Fruit fly (Drosophila melanogaster) whole organism, embryonic: ENCODE data around the gene Vm26Ac.
A peak's percentile ranks its signal among the peaks of the same experiment; 100 is the strongest.

ENCODE experiments used
- Atf3 ChIP-seq: fragments of 200-800 bp; sonication (Bioruptor generic); optimal IDR thresholded peaks from 3 replicates; lab custom pipeline; 2016; ENCODE audit warnings: missing biosample characterization, missing genetic modification characterization
- Atf6 ChIP-seq: fragments of 200-800 bp; sonication (Bioruptor generic); IDR thresholded peaks from 2 replicates; pipeline ENCODE4 v1.3.6; 2022; ENCODE audit warnings: missing biosample characterization, missing genetic modification characterization
- BtbVII ChIP-seq: fragments of 200-800 bp; sonication (Bioruptor generic); optimal IDR thresholded peaks from 3 replicates; lab custom pipeline; 2017; ENCODE audit warnings: missing biosample characterization, mild to moderate bottlenecking, missing genetic modification characterization
- Bteb2 ChIP-seq: fragments of 200-800 bp; sonication (Bioruptor generic); optimal IDR thresholded peaks from 2 replicates; lab custom pipeline; 2016; ENCODE audit warnings: missing biosample characterization, missing genetic modification characterization
- CG10267 ChIP-seq: fragments of 200-800 bp; sonication (Bioruptor generic); optimal IDR thresholded peaks from 2 replicates; lab custom pipeline; 2018; ENCODE audit warnings: missing biosample characterization, mild to moderate bottlenecking, missing genetic modification characterization, moderate library complexity
- CG10431 ChIP-seq: fragments of 200-800 bp; sonication (Bioruptor generic); optimal IDR thresholded peaks from 3 replicates; lab custom pipeline; 2018; ENCODE audit warnings: missing biosample characterization, mild to moderate bottlenecking, missing genetic modification characterization
- CG12391 ChIP-seq: fragments of 200-800 bp; sonication (Bioruptor generic); optimal IDR thresholded peaks from 3 replicates; lab custom pipeline; 2018; ENCODE audit warnings: missing biosample characterization, mild to moderate bottlenecking, missing genetic modification characterization, moderate library complexity
- CG12769 ChIP-seq: fragments of 200-800 bp; sonication (Bioruptor generic); optimal IDR thresholded peaks from 2 replicates; lab custom pipeline; 2019; ENCODE audit warnings: missing biosample characterization, mild to moderate bottlenecking, missing genetic modification characterization, moderate library complexity
- CG14014 ChIP-seq: fragments of 200-800 bp; sonication (Bioruptor generic); IDR thresholded peaks from 2 replicates; pipeline ENCODE4 v1.3.6; 2022; ENCODE audit warnings: missing biosample characterization, missing genetic modification characterization
- CG1647 ChIP-seq: fragments of 200-800 bp; sonication (Bioruptor generic); optimal IDR thresholded peaks from 3 replicates; lab custom pipeline; 2016; ENCODE audit warnings: missing biosample characterization, missing genetic modification characterization
- CG18619 ChIP-seq: fragments of 200-800 bp; sonication (Bioruptor generic); optimal IDR thresholded peaks from 3 replicates; lab custom pipeline; 2017; ENCODE audit warnings: missing biosample characterization, mild to moderate bottlenecking, missing genetic modification characterization
- CG31441 ChIP-seq: fragments of 200-800 bp; sonication (Bioruptor generic); IDR thresholded peaks from 2 replicates; pipeline ENCODE4 v1.3.6; 2022; ENCODE audit warnings: missing biosample characterization, missing genetic modification characterization
- CG32767 ChIP-seq: fragments of 200-800 bp; sonication (Bioruptor generic); IDR thresholded peaks from 2 replicates; pipeline ENCODE4 v1.3.6; 2022; ENCODE audit warnings: missing biosample characterization, missing genetic modification characterization
- CG3726 ChIP-seq: fragments of 200-800 bp; sonication (Bioruptor generic); IDR thresholded peaks from 3 replicates; pipeline ENCODE4, ENCODE4 v1.3.6; 2022; ENCODE audit warnings: missing biosample characterization, missing genetic modification characterization
- CG4282 ChIP-seq: fragments of 200-800 bp; sonication (Bioruptor generic); optimal IDR thresholded peaks from 2 replicates; lab custom pipeline; 2016; ENCODE audit warnings: missing biosample characterization, missing genetic modification characterization
- CG43689 ChIP-seq: fragments of 200-800 bp; sonication (Bioruptor generic); IDR thresholded peaks from 2 replicates; pipeline ENCODE4 v1.3.6; 2022; ENCODE audit warnings: missing biosample characterization, missing genetic modification characterization
- CG5180 ChIP-seq: fragments of 200-800 bp; sonication (Bioruptor generic); optimal IDR thresholded peaks from 3 replicates; lab custom pipeline; 2017; ENCODE audit warnings: missing biosample characterization, missing genetic modification characterization, mild to moderate bottlenecking, moderate library complexity, missing genetic modification reagents
- CG6683 ChIP-seq: fragments of 200-800 bp; sonication (Bioruptor generic); optimal IDR thresholded peaks from 2 replicates; lab custom pipeline; 2017; ENCODE audit warnings: missing biosample characterization, mild to moderate bottlenecking, missing genetic modification characterization, missing genetic modification reagents
- CG8281 ChIP-seq: fragments of 200-800 bp; sonication (Bioruptor generic); optimal IDR thresholded peaks from 2 replicates; lab custom pipeline; 2018; ENCODE audit warnings: missing biosample characterization, mild to moderate bottlenecking, missing genetic modification characterization, moderate library complexity
- CG8765 ChIP-seq: fragments of 200-800 bp; sonication (Bioruptor generic); IDR thresholded peaks from 2 replicates; pipeline ENCODE4 v1.3.6; 2022; ENCODE audit warnings: missing biosample characterization, missing genetic modification characterization
- CG9817 ChIP-seq: fragments of 200-800 bp; sonication (Bioruptor generic); optimal IDR thresholded peaks from 2 replicates; lab custom pipeline; 2018; ENCODE audit warnings: missing biosample characterization, mild to moderate bottlenecking, missing genetic modification characterization, moderate library complexity
- Camta ChIP-seq: fragments of 200-800 bp; sonication (Bioruptor generic); optimal IDR thresholded peaks from 2 replicates; lab custom pipeline; 2016; ENCODE audit warnings: missing biosample characterization, missing genetic modification characterization
- Deaf1 ChIP-seq: fragments of 200-800 bp; optimal IDR thresholded peaks from 3 replicates; lab custom pipeline; 2019; ENCODE audit warnings: missing biosample characterization, mild to moderate bottlenecking, missing genetic modification characterization, moderate library complexity
- Drgx ChIP-seq: fragments of 200-800 bp; sonication (Bioruptor generic); IDR thresholded peaks from 2 replicates; pipeline ENCODE4 v1.3.6; 2022; ENCODE audit warnings: missing biosample characterization, missing genetic modification characterization
- Hmr ChIP-seq: fragments of 200-800 bp; sonication (Bioruptor generic); optimal IDR thresholded peaks from 3 replicates; lab custom pipeline; 2017; ENCODE audit warnings: mild to moderate bottlenecking, missing biosample characterization, missing genetic modification reagents, missing genetic modification characterization
- MBD-R2 ChIP-seq: fragments of 200-800 bp; sonication (Bioruptor generic); IDR thresholded peaks from 2 replicates; pipeline ENCODE4 v1.3.6; 2022; ENCODE audit warnings: missing biosample characterization, missing genetic modification characterization
- MESR4 ChIP-seq: fragments of 200-800 bp; sonication (Bioruptor generic); optimal IDR thresholded peaks from 2 replicates; lab custom pipeline; 2018; ENCODE audit warnings: missing biosample characterization, mild to moderate bottlenecking, missing genetic modification characterization, moderate library complexity
- Nf-YA ChIP-seq: fragments of 200-800 bp; sonication (Bioruptor generic); IDR thresholded peaks from 2 replicates; pipeline ENCODE4 v1.3.6; 2022; ENCODE audit warnings: missing biosample characterization, missing genetic modification characterization
- Opbp ChIP-seq: fragments of 200-800 bp; sonication (Bioruptor generic); IDR thresholded peaks from 3 replicates; pipeline ENCODE4 v1.3.6; 2022; ENCODE audit warnings: missing biosample characterization, missing genetic modification characterization; ENCODE audit not compliant: partially characterized antibody
- PHDP ChIP-seq: fragments of 200-800 bp; sonication (Bioruptor generic); optimal IDR thresholded peaks from 3 replicates; lab custom pipeline; 2018; ENCODE audit warnings: missing biosample characterization, mild to moderate bottlenecking, missing genetic modification characterization, moderate library complexity
- Pdp1 ChIP-seq, 2 experiments: fragments of 200-800 bp; sonication (Bioruptor generic); optimal IDR thresholded peaks; 3 replicates each; lab custom pipeline; 2016; ENCODE audit warnings: missing biosample characterization in 2 of 2, missing genetic modification characterization in 2 of 2, mild to moderate bottlenecking in 1 of 2, moderate library complexity in 1 of 2
- Ravus ChIP-seq: fragments of 200-800 bp; sonication (Bioruptor generic); IDR thresholded peaks from 2 replicates; pipeline ENCODE4 v1.3.6; 2022; ENCODE audit warnings: missing biosample characterization, missing genetic modification characterization
- ap ChIP-seq: fragments of 200-800 bp; sonication (Bioruptor generic); IDR thresholded peaks from 2 replicates; pipeline ENCODE4 v1.3.6; 2022; ENCODE audit warnings: missing biosample characterization, missing genetic modification characterization
- br ChIP-seq: fragments of >200 bp; optimal IDR thresholded peaks from 2 replicates; lab custom pipeline; 2017
- chinmo ChIP-seq: fragments of 200-800 bp; sonication (Bioruptor generic); IDR thresholded peaks from 4 replicates; pipeline ENCODE4 v1.3.6; 2022; ENCODE audit warnings: missing biosample characterization, missing genetic modification characterization; ENCODE audit not compliant: partially characterized antibody
- chm ChIP-seq: fragments of 200-800 bp; sonication (Bioruptor generic); IDR thresholded peaks from 2 replicates; pipeline ENCODE4 v1.3.6; 2022; ENCODE audit warnings: missing biosample characterization, missing genetic modification characterization
- eyg ChIP-seq: fragments of 200-800 bp; sonication (Bioruptor generic); optimal IDR thresholded peaks from 3 replicates; lab custom pipeline; 2016; ENCODE audit warnings: missing biosample characterization, missing genetic modification characterization
- gcm2 ChIP-seq: fragments of 200-800 bp; sonication (Bioruptor generic); optimal IDR thresholded peaks from 2 replicates; lab custom pipeline; 2016; ENCODE audit warnings: missing biosample characterization, missing genetic modification characterization
- gem ChIP-seq: fragments of 200-800 bp; sonication (Bioruptor generic); optimal IDR thresholded peaks from 2 replicates; lab custom pipeline; 2019; ENCODE audit warnings: missing biosample characterization, mild to moderate bottlenecking, missing genetic modification characterization, moderate library complexity
- hbn ChIP-seq: fragments of 200-800 bp; sonication (Bioruptor generic); IDR thresholded peaks from 2 replicates; pipeline ENCODE4 v1.3.6; 2022; ENCODE audit warnings: missing biosample characterization, missing genetic modification characterization; ENCODE audit not compliant: partially characterized antibody
- luna ChIP-seq: fragments of 200-800 bp; sonication (Bioruptor generic); optimal IDR thresholded peaks from 2 replicates; lab custom pipeline; 2016; ENCODE audit warnings: missing biosample characterization, missing genetic modification characterization
- nau ChIP-seq: fragments of 200-800 bp; sonication (Bioruptor generic); optimal IDR thresholded peaks from 3 replicates; lab custom pipeline; 2017; ENCODE audit warnings: missing biosample characterization, mild to moderate bottlenecking, missing genetic modification characterization, missing genetic modification reagents
- nmo ChIP-seq: fragments of 200-800 bp; sonication (Bioruptor generic); optimal IDR thresholded peaks from 2 replicates; lab custom pipeline; 2018; ENCODE audit warnings: missing biosample characterization, mild to moderate bottlenecking, missing genetic modification characterization, moderate library complexity
- org-1 ChIP-seq: fragments of 200-800 bp; sonication (Bioruptor generic); optimal IDR thresholded peaks from 2 replicates; lab custom pipeline; 2017; ENCODE audit warnings: missing biosample characterization, missing genetic modification characterization
- ranshi ChIP-seq: fragments of 200-800 bp; sonication (Bioruptor generic); IDR thresholded peaks from 2 replicates; pipeline ENCODE4 v1.3.6; 2022; ENCODE audit warnings: missing biosample characterization, missing genetic modification characterization
- sr ChIP-seq: fragments of 200-800 bp; sonication (Bioruptor generic); IDR thresholded peaks from 3 replicates; pipeline ENCODE4 v1.3.6; 2022; ENCODE audit warnings: missing biosample characterization, missing genetic modification characterization
- ttk ChIP-seq: fragments of 200-800 bp; sonication (Bioruptor generic); IDR thresholded peaks from 2 replicates; pipeline ENCODE4 v2.1.2; 2022; ENCODE audit warnings: missing biosample characterization, missing genetic modification characterization
- wek ChIP-seq: fragments of 200-800 bp; sonication (Bioruptor generic); optimal IDR thresholded peaks from 3 replicates; lab custom pipeline; 2018; ENCODE audit warnings: missing biosample characterization, mild to moderate bottlenecking, missing genetic modification characterization, moderate library complexity
- z ChIP-seq: fragments of 200-800 bp; sonication (Bioruptor generic); IDR thresholded peaks from 3 replicates; pipeline ENCODE4 v1.3.6; 2022; ENCODE audit warnings: missing biosample characterization, missing genetic modification characterization
- zen ChIP-seq: fragments of 200-800 bp; sonication (Bioruptor generic); optimal IDR thresholded peaks from 3 replicates; lab custom pipeline; 2018; ENCODE audit warnings: missing biosample characterization, mild to moderate bottlenecking, missing genetic modification characterization, moderate library complexity

Gene Vm26Ac

DNA sequence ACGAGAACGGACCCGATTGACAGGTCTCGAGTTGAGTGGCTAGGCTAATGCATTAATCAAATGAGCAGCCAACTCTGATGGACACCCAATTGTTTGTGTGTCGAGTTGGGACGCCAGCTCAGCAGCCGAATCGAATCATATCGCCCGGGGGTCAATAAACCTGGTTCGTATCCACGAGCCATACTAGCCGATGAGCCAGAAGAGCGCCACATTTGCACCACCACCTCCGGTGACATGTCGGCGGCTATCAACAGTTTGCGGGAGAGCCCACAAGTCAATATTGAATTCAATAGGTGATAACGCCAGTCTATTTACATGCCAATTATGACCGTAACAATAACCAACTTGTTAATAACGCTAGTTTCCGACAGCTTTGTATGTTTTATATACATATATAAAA, 15.7 kb upstream of the Vm26Ac start (continued):
- TF ChIP-seq ap (GFP tag; lab: Robert Waterston, UW) = 0 out of 2 replicates have a peak, but pooled peaks have one; percentile 26
- TF ChIP-seq Hmr (GFP tag; lab: Kevin White, UChicago) = peak; percentile 81
- peak; percentile 54; the same call in 1 of the 2 replicates for TF ChIP-seq CG14014 (GFP tag; lab: Robert Waterston, UW)
- TF ChIP-seq Camta (GFP tag; lab: Kevin White, UChicago) = peak; percentile 11
- peak; percentile 78 for TF ChIP-seq wek (GFP tag; lab: Kevin White, UChicago)
- peak; percentile 40 for TF ChIP-seq CG10431
- TF ChIP-seq BtbVII (GFP tag; lab: Kevin White, UChicago) = peak; percentile 72
- peak; percentile 71 for TF ChIP-seq PHDP (tag; lab: Kevin White, UChicago)
- no peak for TF ChIP-seq eyg (GFP tag; lab: Kevin White, UChicago)
- no peak for TF ChIP-seq br (lab: Kevin White, UChicago)
- TF ChIP-seq Atf3 (GFP tag; lab: Kevin White, UChicago) = no peak
- TF ChIP-seq CG5180 (GFP tag; lab: Kevin White, UChicago) = peak; percentile 62
- TF ChIP-seq CG1647 (GFP tag; lab: Kevin White, UChicago) = no peak
- TF ChIP-seq CG8281 (tag; lab: Kevin White, UChicago) = peak; percentile 52
- peak; percentile 40 for TF ChIP-seq CG9817 (tag; lab: Kevin White, UChicago)
- TF ChIP-seq Deaf1 (tag; lab: Kevin White, UChicago) = peak; percentile 91
- no peak for TF ChIP-seq gcm2
- no peak for TF ChIP-seq Bteb2 (GFP tag; lab: Kevin White, UChicago)
- peak; percentile 17 for TF ChIP-seq CG10267 (tag; lab: Kevin White, UChicago)
- TF ChIP-seq CG4282 (GFP tag; lab: Kevin White, UChicago) = no peak
- 0 out of 2 replicates have a peak, but pooled peaks have one; percentile 15 for TF ChIP-seq CG43689
- TF ChIP-seq CG18619 (GFP tag; lab: Kevin White, UChicago) = peak; percentile 69
- TF ChIP-seq ttk (GFP tag; lab: Robert Waterston, UW) = peak; percentile 7; the same call in 1 of the 2 replicates
- TF ChIP-seq CG3726 (GFP tag; lab: Robert Waterston, UW) = peak; percentile 31; the same call in 1 of the 3 replicates
- peak; percentile 9; the same call in 1 of the 2 replicates for TF ChIP-seq ranshi
- TF ChIP-seq CG6683 (GFP tag; lab: Kevin White, UChicago) = peak; percentile 39
- TF ChIP-seq MBD-R2 (GFP tag; lab: Robert Waterston, UW) = no peak
- TF ChIP-seq sr (GFP tag; lab: Robert Waterston, UW) = peak; percentile 49; the same call in 2 of the 3 replicates
- TF ChIP-seq zen (tag; lab: Kevin White, UChicago) = no peak
- TF ChIP-seq gem (tag; lab: Kevin White, UChicago) = peak; percentile 59
- peak; percentile 62 for TF ChIP-seq chm (GFP tag; lab: Robert Waterston, UW)
- peak; percentile 6 for TF ChIP-seq MESR4 (GFP tag; lab: Kevin White, UChicago)
- no peak for TF ChIP-seq Nf-YA
- TF ChIP-seq hbn (GFP tag; lab: Robert Waterston, UW) = no peak
- TF ChIP-seq luna (GFP tag; lab: Kevin White, UChicago) = no peak
- no peak for TF ChIP-seq Opbp (GFP tag; lab: Robert Waterston, UW)
- peak; percentile 73 for TF ChIP-seq nau (GFP tag; lab: Kevin White, UChicago)
- TF ChIP-seq org-1 = peak; percentile 60
- TF ChIP-seq, all 482 proteins: peak for 205

dm6 chr2L:5972588-5973236, 14.3 kb upstream of the Vm26Ac start:
- peak in 1 of 2 experiments; percentile 41 for TF ChIP-seq Pdp1 (GFP tag; optimal IDR thresholded peaks at IDR 0.05; lab: Kevin White, UChicago)
- TF ChIP-seq nmo (GFP tag; lab: Kevin White, UChicago) = no peak
- TF ChIP-seq gcm2 = no peak
- TF ChIP-seq CG12769 (tag; lab: Kevin White, UChicago) = peak; percentile 70
- TF ChIP-seq Atf6 (GFP tag; lab: Robert Waterston, UW) = no peak
- no peak for TF ChIP-seq Drgx (GFP tag; lab: Robert Waterston, UW)
- TF ChIP-seq CG12391 = no peak
- no peak for TF ChIP-seq chinmo (GFP tag; lab: Robert Waterston, UW)
- TF ChIP-seq z (GFP tag; lab: Robert Waterston, UW) = peak; percentile 78
- no peak for TF ChIP-seq Ravus
- TF ChIP-seq Opbp (GFP tag; lab: Robert Waterston, UW) = no peak
- no peak for TF ChIP-seq CG8765 (GFP tag; lab: Robert Waterston, UW)
- peak; percentile 20; the same call in 1 of the 2 replicates for TF ChIP-seq CG32767
- TF ChIP-seq CG31441 (GFP tag; lab: Robert Waterston, UW) = 0 out of 2 replicates have a peak, but pooled peaks have one; percentile 19
